Worm (Caenorhabditis elegans): ENCODE measurements around the gene C29A12.22.

DNA sequence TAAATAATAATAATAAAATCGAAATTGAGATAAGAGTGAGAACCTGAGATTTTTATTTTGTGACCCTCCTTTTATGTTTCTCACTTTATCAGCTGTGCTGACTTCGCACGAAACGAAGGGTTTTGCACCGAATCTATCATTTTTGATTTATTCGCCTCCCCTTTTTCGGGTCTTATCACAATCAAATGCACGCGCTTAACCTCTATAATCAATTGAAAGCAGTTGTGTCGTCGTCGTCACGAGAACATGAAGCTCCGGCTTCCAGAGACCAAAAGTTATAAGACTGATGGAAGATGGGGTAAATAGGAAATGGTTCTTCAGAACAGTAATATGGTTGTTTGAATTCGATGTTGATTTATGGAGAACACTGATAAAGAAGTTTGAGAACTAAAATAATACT is 10.7 kb upstream of the C29A12.22 start, which contains the start of gene D1054.18:
- no peak for TF ChIP-seq sptf-1 (tag; optimal IDR thresholded peaks at IDR 0.05)
- no peak for TF ChIP-seq ztf-11 (tag; optimal IDR thresholded peaks at IDR 0.05)
- no peak for TF ChIP-seq unc-62 (GFP tag; optimal IDR thresholded peaks at IDR 0.05)

All from whole organism, mixed stage, embryonic.